Fruit fly (Drosophila melanogaster) whole organism, prepupa: ENCODE measurements around the gene shop.

Experiments used
- Blimp-1 ChIP-seq: fragments of 200-800 bp; sonication (Bioruptor generic); optimal IDR thresholded peaks from 3 replicates; lab custom pipeline; 2017; ENCODE audit warnings: missing biosample characterization, missing genetic modification characterization, mild to moderate bottlenecking, moderate library complexity, missing genetic modification reagents
- CG10631 ChIP-seq: fragments of 200-800 bp; sonication (Bioruptor generic); optimal IDR thresholded peaks from 2 replicates; lab custom pipeline; 2016; ENCODE audit warnings: missing biosample characterization, missing genetic modification characterization
- CG10669 ChIP-seq: fragments of 200-800 bp; sonication (Bioruptor generic); optimal IDR thresholded peaks from 3 replicates; lab custom pipeline; 2018; ENCODE audit warnings: missing biosample characterization, mild to moderate bottlenecking, missing genetic modification characterization, moderate library complexity
- CG11762 ChIP-seq: fragments of 200-800 bp; sonication (Bioruptor generic); optimal IDR thresholded peaks from 3 replicates; lab custom pipeline; 2016; ENCODE audit warnings: missing biosample characterization, missing genetic modification characterization; ENCODE audit not compliant: insufficient read depth
- CG15336 ChIP-seq: fragments of 200-800 bp; sonication (Bioruptor generic); IDR thresholded peaks from 2 replicates; pipeline ENCODE4 v1.3.6; 2022; ENCODE audit warnings: missing biosample characterization, missing genetic modification characterization
- CG1621 ChIP-seq: fragments of 200-800 bp; sonication (Bioruptor generic); optimal IDR thresholded peaks from 3 replicates; lab custom pipeline; 2018; ENCODE audit warnings: missing biosample characterization, mild to moderate bottlenecking, missing genetic modification characterization
- CG3032 ChIP-seq: fragments of 200-800 bp; optimal IDR thresholded peaks from 2 replicates; lab custom pipeline; 2019; ENCODE audit warnings: missing biosample characterization, mild to moderate bottlenecking, missing genetic modification characterization, moderate library complexity
- CG32006 ChIP-seq: fragments of 200-800 bp; sonication (Bioruptor generic); optimal IDR thresholded peaks from 3 replicates; lab custom pipeline; 2017; ENCODE audit warnings: missing biosample characterization, mild to moderate bottlenecking, missing genetic modification characterization
- CG34406 ChIP-seq: fragments of 200-800 bp; sonication (Bioruptor generic); optimal IDR thresholded peaks from 3 replicates; lab custom pipeline; 2016; ENCODE audit warnings: missing biosample characterization, missing genetic modification characterization
- CG4318 ChIP-seq: fragments of 200-800 bp; sonication (Bioruptor generic); optimal IDR thresholded peaks from 3 replicates; lab custom pipeline; 2017; ENCODE audit warnings: missing biosample characterization, mild to moderate bottlenecking, missing genetic modification characterization
- CG6163 ChIP-seq: fragments of 200-800 bp; sonication (Bioruptor generic); IDR thresholded peaks from 3 replicates; pipeline ENCODE4 v1.3.6; 2022; ENCODE audit warnings: missing biosample characterization, missing genetic modification characterization
- CG6792 ChIP-seq: fragments of 200-800 bp; sonication (Bioruptor generic); optimal IDR thresholded peaks from 3 replicates; lab custom pipeline; 2016; ENCODE audit warnings: missing biosample characterization, missing genetic modification characterization
- CG7368 ChIP-seq: fragments of 200-800 bp; sonication (Bioruptor generic); optimal IDR thresholded peaks from 3 replicates; lab custom pipeline; 2016; ENCODE audit warnings: missing biosample characterization, missing genetic modification characterization
- Eip75B ChIP-seq: fragments of 200-800 bp; sonication (Bioruptor generic); optimal IDR thresholded peaks from 3 replicates; lab custom pipeline; 2016; ENCODE audit warnings: missing biosample characterization, missing genetic modification characterization
- Eip78C ChIP-seq: fragments of 200-800 bp; sonication (Bioruptor generic); peaks from one replicate; lab custom pipeline; 2016; ENCODE audit warnings: missing biosample characterization, missing genetic modification characterization
- Ets96B ChIP-seq: fragments of 200-800 bp; optimal IDR thresholded peaks from 2 replicates; lab custom pipeline; 2019; ENCODE audit warnings: missing biosample characterization, mild to moderate bottlenecking, missing genetic modification characterization, moderate library complexity
- Gug ChIP-seq: fragments of 200-800 bp; sonication (Bioruptor generic); IDR thresholded peaks from 2 replicates; pipeline ENCODE4 v1.3.6; 2022; ENCODE audit warnings: missing biosample characterization, missing genetic modification characterization
- Hr4 ChIP-seq: fragments of 200-800 bp; sonication (Bioruptor generic); optimal IDR thresholded peaks from 3 replicates; lab custom pipeline; 2016; ENCODE audit warnings: missing biosample characterization, missing genetic modification characterization
- Lpt ChIP-seq: fragments of 200-800 bp; sonication (Bioruptor generic); optimal IDR thresholded peaks from 3 replicates; lab custom pipeline; 2016; ENCODE audit warnings: missing biosample characterization, missing genetic modification characterization
- OdsH ChIP-seq: fragments of 200-800 bp; sonication (Bioruptor generic); optimal IDR thresholded peaks from 3 replicates; lab custom pipeline; 2016; ENCODE audit warnings: missing biosample characterization, missing genetic modification characterization
- Smox ChIP-seq: fragments of 200-800 bp; sonication (Bioruptor generic); optimal IDR thresholded peaks from 3 replicates; lab custom pipeline; 2016; ENCODE audit warnings: missing biosample characterization, missing genetic modification characterization
- Sox102F ChIP-seq: fragments of 200-800 bp; sonication (Bioruptor generic); optimal IDR thresholded peaks from 2 replicates; lab custom pipeline; 2016; ENCODE audit warnings: missing biosample characterization, mild to moderate bottlenecking, missing genetic modification characterization
- Sox14 ChIP-seq: fragments of 200-800 bp; sonication (Bioruptor generic); optimal IDR thresholded peaks from 3 replicates; lab custom pipeline; 2016; ENCODE audit warnings: missing biosample characterization, missing genetic modification characterization
- achi ChIP-seq: fragments of 200-800 bp; sonication (Bioruptor generic); optimal IDR thresholded peaks from 3 replicates; lab custom pipeline; 2016; ENCODE audit warnings: missing biosample characterization, missing genetic modification characterization
- acj6 ChIP-seq: fragments of 200-800 bp; sonication (Bioruptor generic); optimal IDR thresholded peaks from 3 replicates; lab custom pipeline; 2016; ENCODE audit warnings: missing biosample characterization, missing genetic modification characterization
- cyc ChIP-seq: fragments of 200-800 bp; sonication (Bioruptor generic); optimal IDR thresholded peaks from 3 replicates; lab custom pipeline; 2016; ENCODE audit warnings: missing biosample characterization, missing genetic modification characterization
- dac ChIP-seq: fragments of 200-800 bp; sonication (Bioruptor generic); optimal IDR thresholded peaks from 2 replicates; lab custom pipeline; 2017; ENCODE audit warnings: missing biosample characterization, mild to moderate bottlenecking, missing genetic modification characterization
- dsx ChIP-seq: fragments of 200-800 bp; optimal IDR thresholded peaks from 3 replicates; lab custom pipeline; 2019; ENCODE audit warnings: missing biosample characterization, mild to moderate bottlenecking, missing genetic modification characterization, moderate library complexity; ENCODE audit not compliant: poor library complexity, severe bottlenecking
- eg ChIP-seq: fragments of 200-800 bp; sonication (Bioruptor generic); IDR thresholded peaks from 3 replicates; pipeline ENCODE4 v1.3.6; 2022; ENCODE audit warnings: missing biosample characterization, missing genetic modification characterization
- esn ChIP-seq: fragments of 200-800 bp; sonication (Bioruptor generic); optimal IDR thresholded peaks from 2 replicates; lab custom pipeline; 2016; ENCODE audit warnings: missing biosample characterization, mild to moderate bottlenecking, missing genetic modification characterization, moderate library complexity
- fd59A ChIP-seq: fragments of 200-800 bp; sonication (Bioruptor generic); optimal IDR thresholded peaks from 2 replicates; lab custom pipeline; 2017; ENCODE audit warnings: missing biosample characterization, mild to moderate bottlenecking, missing genetic modification characterization, missing genetic modification reagents
- lz ChIP-seq: fragments of 200-800 bp; sonication (Bioruptor generic); optimal IDR thresholded peaks from 3 replicates; lab custom pipeline; 2016; ENCODE audit warnings: missing biosample characterization, missing genetic modification characterization
- net ChIP-seq: fragments of 200-800 bp; sonication (Bioruptor generic); optimal IDR thresholded peaks from 3 replicates; lab custom pipeline; 2016; ENCODE audit warnings: missing biosample characterization, missing genetic modification characterization
- pdm3 ChIP-seq: fragments of 200-800 bp; sonication (Bioruptor generic); optimal IDR thresholded peaks from 3 replicates; lab custom pipeline; 2016; ENCODE audit warnings: missing biosample characterization, missing genetic modification characterization
- salr ChIP-seq, 2 experiments: fragments of 200-800 bp; sonication (Bioruptor generic); optimal IDR thresholded peaks; 3 replicates each; lab custom pipeline; 2016 to 2018; ENCODE audit warnings: missing biosample characterization in 2 of 2, missing genetic modification characterization in 2 of 2, mild to moderate bottlenecking in 1 of 2
- ss ChIP-seq, 2 experiments: fragments of 200-800 bp; sonication (Bioruptor generic); optimal IDR thresholded peaks; 2 replicates in 1 of 2; 3 replicates in 1 of 2; lab custom pipeline; 2017 to 2018; ENCODE audit warnings: mild to moderate bottlenecking in 2 of 2, missing biosample characterization in 2 of 2, missing genetic modification characterization in 2 of 2, moderate library complexity in 1 of 2
- topi ChIP-seq: fragments of 200-800 bp; sonication (Bioruptor generic); optimal IDR thresholded peaks from 3 replicates; lab custom pipeline; 2016; ENCODE audit warnings: missing biosample characterization, missing genetic modification characterization
- vri ChIP-seq: fragments of 200-800 bp; sonication (Bioruptor generic); optimal IDR thresholded peaks from 3 replicates; lab custom pipeline; 2016; ENCODE audit warnings: missing biosample characterization, mild to moderate bottlenecking, missing genetic modification characterization

Gene shop

dm6 chrX:18814944-18815343, 33.4 kb downstream of the shop start:
- TF ChIP-seq CG1621 (tag; lab: Kevin White, UChicago) (no peak), Sox102F (GFP tag; lab: Kevin White, UChicago) (no peak), acj6 (GFP tag; lab: Kevin White, UChicago) (no peak), CG6792 (no peak), Sox14 (GFP tag; lab: Kevin White, UChicago) (no peak), fd59A (GFP tag; lab: Kevin White, UChicago) (no peak), Smox (GFP tag; lab: Kevin White, UChicago) (no peak), Eip78C (no peak), CG15336 (GFP tag; lab: Robert Waterston, UW) (no peak), salr (GFP tag; optimal IDR thresholded peaks at IDR 0.05; lab: Kevin White, UChicago) (no peak), achi (no peak), CG10669 (no peak), OdsH (GFP tag; lab: Kevin White, UChicago) (no peak), pdm3 (GFP tag; lab: Kevin White, UChicago) (no peak), net (GFP tag; lab: Kevin White, UChicago) (no peak), CG7368 (GFP tag; lab: Kevin White, UChicago) (no peak), topi (GFP tag; lab: Kevin White, UChicago) (no peak), eg (GFP tag; lab: Robert Waterston, UW) (no peak)

- TF ChIP-seq net (GFP tag; lab: Kevin White, UChicago) (no peak), CG10631 (GFP tag; lab: Kevin White, UChicago) (no peak), CG6792 (no peak), vri (GFP tag; lab: Kevin White, UChicago) (no peak), Lpt (GFP tag; lab: Kevin White, UChicago) (no peak), Eip78C (no peak)
Observed at dm6 chrX:18814373-18814772, 34.0 kb downstream of the shop start.

DNA sequence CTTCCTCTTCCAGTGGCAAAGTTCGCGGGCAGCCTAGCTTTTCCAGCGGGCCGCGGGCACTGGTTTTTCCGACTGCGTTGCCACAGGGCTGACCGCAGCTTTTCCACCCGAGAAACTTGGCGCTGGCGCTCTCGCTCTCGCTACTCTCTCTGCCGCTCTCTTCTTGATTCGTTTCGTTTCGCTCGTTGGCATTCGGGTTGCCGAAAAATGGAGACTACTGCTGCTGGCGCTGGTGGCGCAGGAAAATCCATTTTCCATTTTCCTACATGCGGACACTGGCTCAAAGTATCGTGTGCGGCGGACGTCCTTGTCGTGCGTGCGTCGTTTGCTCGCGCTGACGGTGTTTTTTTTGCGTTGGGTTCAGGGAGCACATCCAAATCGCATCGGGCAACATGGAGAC, 35.3 kb downstream of the shop start, which contains the start of gene CG42450:
Gene CG42450, plus strand, starts transcription at position 249 of the 400 bp plus-strand sequence.
- no peak for TF ChIP-seq eg (GFP tag; lab: Robert Waterston, UW)
- no peak for TF ChIP-seq CG3032
- no peak for TF ChIP-seq CG7368 (GFP tag; lab: Kevin White, UChicago)
- TF ChIP-seq dsx = no peak
- no peak for TF ChIP-seq CG11762
- TF ChIP-seq Eip78C = no peak
- no peak for TF ChIP-seq Hr4 (GFP tag; lab: Kevin White, UChicago)
- no peak for TF ChIP-seq CG6163 (GFP tag; lab: Robert Waterston, UW)
- TF ChIP-seq cyc (GFP tag; lab: Kevin White, UChicago) = no peak
- TF ChIP-seq CG4318 = no peak
- TF ChIP-seq CG34406 = no peak
- TF ChIP-seq Sox102F (GFP tag; lab: Kevin White, UChicago) = no peak
- TF ChIP-seq CG32006 (GFP tag; lab: Kevin White, UChicago) = no peak
- no peak for TF ChIP-seq fd59A (GFP tag; lab: Kevin White, UChicago)

DNA sequence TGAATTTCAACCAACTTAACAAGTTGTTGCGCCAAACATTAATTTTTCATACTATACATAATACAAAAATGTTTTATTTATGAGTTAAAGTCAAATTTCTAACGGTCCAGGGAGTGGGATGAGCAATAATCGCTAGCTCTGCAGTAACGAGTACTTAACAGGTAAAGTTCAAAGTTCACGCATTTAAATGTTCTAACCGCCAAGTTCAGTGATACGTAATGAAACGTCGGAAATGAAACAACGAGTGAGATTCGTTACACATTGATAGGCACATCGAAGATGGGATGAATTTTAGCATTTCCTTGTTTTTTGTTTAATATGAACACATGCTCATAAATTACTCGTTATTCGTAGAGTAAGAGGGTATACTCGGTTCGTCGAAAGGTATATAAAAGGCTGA, 36.3 kb downstream of the shop start:
- TF ChIP-seq Sox14 (GFP tag; lab: Kevin White, UChicago) = no peak
- no peak for TF ChIP-seq esn
- TF ChIP-seq dac (GFP tag; lab: Kevin White, UChicago) = no peak
- TF ChIP-seq CG4318 = no peak
- TF ChIP-seq eg (GFP tag; lab: Robert Waterston, UW) = no peak
- no peak for TF ChIP-seq Ets96B
- TF ChIP-seq topi (GFP tag; lab: Kevin White, UChicago) = no peak
- TF ChIP-seq Blimp-1 (GFP tag; lab: Kevin White, UChicago) = no peak
- no peak for TF ChIP-seq Eip78C
- no peak for TF ChIP-seq lz (GFP tag; lab: Kevin White, UChicago)
- no peak for TF ChIP-seq ss (GFP tag; optimal IDR thresholded peaks at IDR 0.05; lab: Kevin White, UChicago)
- TF ChIP-seq Smox (GFP tag; lab: Kevin White, UChicago) = no peak
- no peak for TF ChIP-seq Eip75B (GFP tag; lab: Kevin White, UChicago)
- no peak for TF ChIP-seq pdm3 (GFP tag; lab: Kevin White, UChicago)
- TF ChIP-seq salr (GFP tag; optimal IDR thresholded peaks at IDR 0.05; lab: Kevin White, UChicago) = no peak
- TF ChIP-seq CG7368 (GFP tag; lab: Kevin White, UChicago) = no peak
- no peak for TF ChIP-seq Hr4 (GFP tag; lab: Kevin White, UChicago)
- no peak for TF ChIP-seq Gug (GFP tag; lab: Robert Waterston, UW)
- no peak for TF ChIP-seq CG6163 (GFP tag; lab: Robert Waterston, UW)
